Worm (Caenorhabditis elegans) whole organism, midembryonic: ENCODE measurements around the gene col-92.

Source experiments
- T22C8.4 ChIP-seq: fragments of 200-800 bp; sonication (Bioruptor generic); IDR thresholded peaks from 2 replicates; pipeline ENCODE4 v1.3.6; 2022; ENCODE audit warnings: missing genetic modification characterization, missing compliant biosample characterization
- cog-1 ChIP-seq: sonication (generic microtip); optimal IDR thresholded peaks from 2 replicates; lab custom pipeline; 2016; ENCODE audit warnings: missing genetic modification characterization, missing compliant biosample characterization
- klf-2 ChIP-seq: fragments of 200-800 bp; sonication (Bioruptor generic); conservative IDR thresholded peaks from 2 replicates; pipeline ENCODE4 v1.3.6; 2022; ENCODE audit warnings: missing genetic modification reagents, missing genetic modification characterization, missing compliant biosample characterization
- ztf-29 ChIP-seq: fragments of 200-800 bp; sonication (Bioruptor generic); IDR thresholded peaks from 2 replicates; pipeline ENCODE4 v1.3.6; 2022; ENCODE audit warnings: missing genetic modification reagents, missing genetic modification characterization, missing compliant biosample characterization

- TF ChIP-seq T22C8.4 (GFP tag; lab: Robert Waterston, UW): no peak; the same call in 1 of the 2 replicates
- no peak for TF ChIP-seq klf-2
- no peak for TF ChIP-seq cog-1 (tag; lab: Kevin White, UChicago)
- TF ChIP-seq ztf-29 (GFP tag; lab: Robert Waterston, UW): no peak
These were observed 29.9 kb downstream of the col-92 start, which contains the start of gene zig-5 for ce11 chrIII:10953160-10953559.
